Worm (Caenorhabditis elegans): ENCODE measurements around the gene Y39F10C.3.
A peak's percentile ranks its signal among the peaks of the same experiment; 100 is the strongest.

The Y39F10C.3 gene

ce11 chrII:643733-644132 is 30.5 kb upstream of the Y39F10C.3 start:
- TF ChIP-seq ceh-36 (tag; optimal IDR thresholded peaks at IDR 0.05) (peak; percentile 73), hmg-4 (GFP tag; optimal IDR thresholded peaks at IDR 0.05) (no peak), scrt-1 (GFP tag; IDR thresholded peaks at IDR 0.05) (0 out of 2 replicates have a peak, but pooled peaks have one; percentile 26), ceh-13 (GFP tag; optimal IDR thresholded peaks at IDR 0.05) (no peak), B0310.2 (tag; optimal IDR thresholded peaks at IDR 0.05) (no peak)

DNA sequence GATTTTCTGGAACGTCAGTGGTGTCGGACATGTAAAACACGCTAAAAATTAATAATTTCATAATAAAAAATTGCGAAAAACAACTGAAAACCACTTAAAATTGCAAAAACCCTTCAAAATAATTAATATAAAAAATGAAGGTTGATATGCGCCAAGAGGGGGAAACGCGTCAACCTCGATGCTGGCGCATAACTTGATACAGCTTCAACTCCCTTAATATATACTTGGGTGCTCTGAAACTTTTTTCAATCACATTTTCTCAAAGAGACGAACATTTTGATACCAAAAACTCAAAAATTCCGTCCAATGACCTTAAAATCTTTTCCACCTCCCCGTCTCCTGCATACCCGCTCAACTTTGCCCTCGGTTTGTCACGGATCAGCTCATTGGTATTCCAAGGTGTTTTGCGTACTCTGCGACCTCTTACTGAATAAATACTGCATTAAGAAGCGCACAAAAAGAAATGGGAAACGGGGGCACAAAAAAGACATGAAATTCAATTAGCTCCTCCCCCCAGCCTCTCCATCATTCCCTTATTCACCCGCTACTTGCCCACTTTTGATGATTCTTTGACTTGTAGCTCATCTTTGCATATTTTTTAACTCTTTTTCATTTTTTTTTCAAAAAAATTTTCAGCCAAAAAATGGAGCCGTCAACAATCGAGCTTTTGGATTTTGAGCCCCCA is 23.8 kb upstream of the Y39F10C.3 start, which contains the start of the genes K07E8.7 and frpr-14:
K07E8.7 (minus strand) TSS at position 47 of the 685 bp plus-strand sequence.
frpr-14 (plus strand) TSS at position 635 of the 685 bp plus-strand sequence.
- TF ChIP-seq F13C5.2 (tag; optimal IDR thresholded peaks at IDR 0.05) (peak; percentile 34), tbx-37 (GFP tag; conservative IDR thresholded peaks at IDR 0.05) (no peak), flt-1 (GFP tag; IDR thresholded peaks at IDR 0.05) (no peak), tra-4 (tag; optimal IDR thresholded peaks at IDR 0.05) (no peak), ceh-36 (tag; optimal IDR thresholded peaks at IDR 0.05) (no peak), scrt-1 (GFP tag; IDR thresholded peaks at IDR 0.05) (no peak), ama-1 (optimal IDR thresholded peaks at IDR 0.05) (no peak)

DNA sequence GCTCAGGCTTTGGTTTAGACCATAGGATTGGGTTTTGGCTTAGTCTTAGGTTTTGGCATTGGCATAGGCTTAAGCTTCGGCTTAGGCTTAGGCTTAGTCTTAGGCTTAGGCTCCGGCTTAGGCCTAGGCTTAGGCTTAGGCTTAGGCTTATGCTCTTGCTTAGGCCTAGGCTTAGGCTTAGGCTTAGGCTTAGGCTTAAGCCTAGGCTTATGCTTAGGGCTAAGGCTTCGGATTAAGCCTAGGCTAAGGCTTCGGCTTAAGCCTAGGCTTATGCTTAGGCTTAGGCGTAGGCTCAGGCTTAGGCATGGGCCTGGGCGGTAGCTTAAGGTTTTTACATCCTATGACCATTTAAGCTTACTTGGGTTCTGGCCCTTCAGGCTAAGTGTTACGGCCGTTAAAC is 22.9 kb upstream of the Y39F10C.3 start:
- TF ChIP-seq tbx-11 (GFP tag; IDR thresholded peaks at IDR 0.05) (no peak), ceh-36 (tag; optimal IDR thresholded peaks at IDR 0.05) (peak; percentile 91)

DNA sequence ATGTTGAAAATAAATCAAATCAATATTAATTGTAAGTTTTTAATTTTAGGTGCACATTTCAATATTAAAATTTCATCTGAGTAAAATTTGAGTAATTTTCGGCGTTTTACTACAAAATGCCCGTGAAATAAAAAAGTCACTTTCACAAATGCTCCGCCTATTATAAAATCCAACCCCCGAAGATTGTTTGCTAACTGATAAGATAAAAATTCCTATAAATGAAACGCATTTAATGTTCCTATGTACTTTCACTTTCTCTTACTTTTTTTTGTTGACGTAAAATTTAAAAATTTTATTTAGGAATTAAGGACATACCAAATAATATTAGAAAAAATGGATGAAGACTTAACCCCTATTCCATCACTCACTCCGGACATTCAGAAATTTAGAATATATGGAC is 15.8 kb upstream of the Y39F10C.3 start, which contains the start of gene sdz-24:
sdz-24 (plus strand) TSS at position 301 of the 400 bp plus-strand sequence.
- no peak for TF ChIP-seq aly-1 (tag; optimal IDR thresholded peaks at IDR 0.05)
- TF ChIP-seq ama-1 (optimal IDR thresholded peaks at IDR 0.05): no peak
- no peak for TF ChIP-seq scrt-1 (GFP tag; IDR thresholded peaks at IDR 0.05)
- no peak for TF ChIP-seq tbx-11 (GFP tag; IDR thresholded peaks at IDR 0.05)
- no peak for TF ChIP-seq B0310.2 (tag; optimal IDR thresholded peaks at IDR 0.05)

- TF ChIP-seq ets-7 (tag; optimal IDR thresholded peaks at IDR 0.05) (no peak), tbx-37 (GFP tag; conservative IDR thresholded peaks at IDR 0.05) (no peak), ceh-13 (GFP tag; optimal IDR thresholded peaks at IDR 0.05) (no peak), ceh-36 (tag; optimal IDR thresholded peaks at IDR 0.05) (no peak), sea-1 (GFP tag; conservative IDR thresholded peaks at IDR 0.05) (no peak), B0310.2 (tag; optimal IDR thresholded peaks at IDR 0.05) (no peak), flt-1 (GFP tag; IDR thresholded peaks at IDR 0.05) (no peak), aly-1 (tag; optimal IDR thresholded peaks at IDR 0.05) (no peak), hmbx-1 (tag; optimal IDR thresholded peaks at IDR 0.05) (no peak), scrt-1 (GFP tag; IDR thresholded peaks at IDR 0.05) (no peak), F13C5.2 (tag; optimal IDR thresholded peaks at IDR 0.05) (no peak), hmg-4 (GFP tag; optimal IDR thresholded peaks at IDR 0.05) (no peak), tbx-11 (GFP tag; IDR thresholded peaks at IDR 0.05) (no peak), tra-4 (tag; optimal IDR thresholded peaks at IDR 0.05) (no peak), pes-1 (GFP tag; IDR thresholded peaks at IDR 0.05) (no peak), hnd-1 (tag; optimal IDR thresholded peaks at IDR 0.05) (no peak)
These were observed 12.5 kb upstream of the Y39F10C.3 start, which contains the start of gene sri-45 for ce11 chrII:661696-662095. Gene sri-45 (minus strand): TSS chrII:661796.

- TF ChIP-seq ceh-36 (tag; optimal IDR thresholded peaks at IDR 0.05) (no peak), sea-1 (GFP tag; conservative IDR thresholded peaks at IDR 0.05) (no peak), tra-4 (tag; optimal IDR thresholded peaks at IDR 0.05) (no peak), pes-1 (GFP tag; IDR thresholded peaks at IDR 0.05) (no peak), hnd-1 (tag; optimal IDR thresholded peaks at IDR 0.05) (no peak), hmg-4 (GFP tag; optimal IDR thresholded peaks at IDR 0.05) (no peak), ceh-13 (GFP tag; optimal IDR thresholded peaks at IDR 0.05) (no peak), flt-1 (GFP tag; IDR thresholded peaks at IDR 0.05) (no peak), F13C5.2 (tag; optimal IDR thresholded peaks at IDR 0.05) (no peak), hmbx-1 (tag; optimal IDR thresholded peaks at IDR 0.05) (no peak), B0310.2 (tag; optimal IDR thresholded peaks at IDR 0.05) (no peak), aly-1 (tag; optimal IDR thresholded peaks at IDR 0.05) (no peak), ama-1 (optimal IDR thresholded peaks at IDR 0.05) (no peak), tbx-37 (GFP tag; conservative IDR thresholded peaks at IDR 0.05) (no peak), ets-7 (tag; optimal IDR thresholded peaks at IDR 0.05) (no peak), tbx-11 (GFP tag; IDR thresholded peaks at IDR 0.05) (no peak)
These were observed 6.4 kb upstream of the Y39F10C.3 start for ce11 chrII:667864-668263.

ce11 chrII:671025-671424 is 3.2 kb upstream of the Y39F10C.3 start, which contains the start of gene sri-46:
Gene sri-46 (minus strand): TSS chrII:671125.
- TF ChIP-seq tbx-11 (GFP tag; IDR thresholded peaks at IDR 0.05): no peak
- TF ChIP-seq pes-1 (GFP tag; IDR thresholded peaks at IDR 0.05): no peak
- TF ChIP-seq ceh-13 (GFP tag; optimal IDR thresholded peaks at IDR 0.05): no peak
- TF ChIP-seq hmbx-1 (tag; optimal IDR thresholded peaks at IDR 0.05): no peak

ce11 chrII:675303-675702 is 1.1 kb downstream of the Y39F10C.3 start, which contains the start of gene Y39F10C.1:
Gene Y39F10C.1 (plus strand): TSS chrII:675603.
- no peak for TF ChIP-seq ceh-13 (GFP tag; optimal IDR thresholded peaks at IDR 0.05)
- TF ChIP-seq aly-1 (tag; optimal IDR thresholded peaks at IDR 0.05): no peak
- no peak for TF ChIP-seq tbx-11 (GFP tag; IDR thresholded peaks at IDR 0.05)
- no peak for TF ChIP-seq F13C5.2 (tag; optimal IDR thresholded peaks at IDR 0.05)
- no peak for TF ChIP-seq scrt-1 (GFP tag; IDR thresholded peaks at IDR 0.05)
- TF ChIP-seq hmbx-1 (tag; optimal IDR thresholded peaks at IDR 0.05): no peak
- TF ChIP-seq ets-7 (tag; optimal IDR thresholded peaks at IDR 0.05): no peak
- TF ChIP-seq sea-1 (GFP tag; conservative IDR thresholded peaks at IDR 0.05): no peak
- TF ChIP-seq tra-4 (tag; optimal IDR thresholded peaks at IDR 0.05): no peak
- TF ChIP-seq ama-1 (optimal IDR thresholded peaks at IDR 0.05): no peak
- no peak for TF ChIP-seq tbx-37 (GFP tag; conservative IDR thresholded peaks at IDR 0.05)
- no peak for TF ChIP-seq ceh-36 (tag; optimal IDR thresholded peaks at IDR 0.05)
- TF ChIP-seq hmg-4 (GFP tag; optimal IDR thresholded peaks at IDR 0.05): no peak
- TF ChIP-seq hnd-1 (tag; optimal IDR thresholded peaks at IDR 0.05): no peak
- TF ChIP-seq pes-1 (GFP tag; IDR thresholded peaks at IDR 0.05): no peak
- TF ChIP-seq flt-1 (GFP tag; IDR thresholded peaks at IDR 0.05): no peak

All from whole organism, early embryonic.